Worm (Caenorhabditis elegans) whole organism, L1 larva: ENCODE data around the gene F41G4.13.
A peak's percentile ranks its signal among the peaks of the same experiment; 100 is the strongest.

ENCODE experiments used
- C04F5.9 ChIP-seq: sonication (generic microtip); optimal IDR thresholded peaks from 2 replicates; lab custom pipeline; 2016; ENCODE audit warnings: missing genetic modification characterization, missing compliant biosample characterization
- F16B12.6 ChIP-seq: fragments of 150-350 bp; optimal IDR thresholded peaks from 2 replicates; lab custom pipeline; 2014; ENCODE audit warnings: missing biosample characterization, missing genetic modification characterization
- ama-1 ChIP-seq: fragments of 150-350 bp; optimal IDR thresholded peaks from 2 replicates; lab custom pipeline; 2014
- blmp-1 ChIP-seq: fragments of 150-350 bp; optimal IDR thresholded peaks from 2 replicates; lab custom pipeline; 2014; ENCODE audit warnings: missing biosample characterization, missing genetic modification characterization
- ceh-63 ChIP-seq: fragments of 200-800 bp; sonication (Bioruptor generic); optimal IDR thresholded peaks from 2 replicates; lab custom pipeline; 2018; ENCODE audit warnings: mild to moderate bottlenecking, missing genetic modification characterization, missing compliant biosample characterization
- ceh-8 ChIP-seq: fragments of 200-800 bp; sonication (Bioruptor generic); optimal IDR thresholded peaks from 2 replicates; lab custom pipeline; 2018; ENCODE audit warnings: mild to moderate bottlenecking, missing genetic modification characterization, moderate library complexity, missing compliant biosample characterization
- ceh-82 ChIP-seq, 3 experiments: fragments of 150-350 bp in 1 of 3; sonication (generic microtip) in 2 of 3; optimal IDR thresholded peaks; 2 replicates each; lab custom pipeline; 2014 to 2017; ENCODE audit warnings: missing biosample characterization in 3 of 3, missing genetic modification characterization in 3 of 3
- ces-1 ChIP-seq: fragments of 150-350 bp; optimal IDR thresholded peaks from 2 replicates; lab custom pipeline; 2014; ENCODE audit warnings: missing biosample characterization, missing genetic modification reagents, missing genetic modification characterization
- efl-1 ChIP-seq, 4 experiments: fragments of 150-350 bp; optimal IDR thresholded peaks in 3 of 4; peaks in 1 of 4; 1 replicate in 1 of 4; 2 replicates in 3 of 4; lab custom pipeline; 2014; ENCODE audit warnings: missing biosample characterization in 2 of 4, missing genetic modification characterization in 2 of 4, missing genetic modification reagents in 2 of 4
- efl-3 ChIP-seq: fragments of 200-800 bp; sonication (Bioruptor generic); optimal IDR thresholded peaks from 2 replicates; lab custom pipeline; 2018; ENCODE audit warnings: mild to moderate bottlenecking, missing genetic modification characterization, missing compliant biosample characterization
- egl-13 ChIP-seq: sonication (generic microtip); optimal IDR thresholded peaks from 2 replicates; lab custom pipeline; 2016; ENCODE audit warnings: missing genotype, missing genetic modification reagents, missing genetic modification characterization, missing compliant biosample characterization
- egl-27 ChIP-seq, 2 experiments: fragments of 150-350 bp in 1 of 2; sonication (generic microtip); optimal IDR thresholded peaks; 3 replicates each; lab custom pipeline; 2017 to 2018; ENCODE audit warnings: missing biosample characterization in 2 of 2, missing genetic modification characterization in 2 of 2, missing genetic modification reagents in 2 of 2
- elt-2 ChIP-seq: sonication (generic microtip); optimal IDR thresholded peaks from 2 replicates; lab custom pipeline; 2016; ENCODE audit warnings: missing genetic modification characterization, mild to moderate bottlenecking, inconsistent platforms, missing compliant biosample characterization, missing genetic modification reagents
- fkh-10 ChIP-seq: sonication (generic microtip); optimal IDR thresholded peaks from 2 replicates; lab custom pipeline; 2017; ENCODE audit warnings: missing biosample characterization, missing genetic modification reagents, missing genetic modification characterization
- fkh-4 ChIP-seq: sonication (generic microtip); optimal IDR thresholded peaks from 2 replicates; lab custom pipeline; 2016; ENCODE audit warnings: missing compliant biosample characterization, missing genetic modification characterization, borderline replicate concordance
- fos-1 ChIP-seq: fragments of 150-350 bp; optimal IDR thresholded peaks from 2 replicates; lab custom pipeline; 2014; ENCODE audit warnings: missing biosample characterization, missing genetic modification characterization
- hlh-17 ChIP-seq: fragments of 200-800 bp; sonication (Bioruptor generic); optimal IDR thresholded peaks from 2 replicates; lab custom pipeline; 2018; ENCODE audit warnings: missing genetic modification characterization, mild to moderate bottlenecking, missing compliant biosample characterization, moderate library complexity, borderline replicate concordance
- hpl-2 ChIP-seq: fragments of 150-350 bp; optimal IDR thresholded peaks from 2 replicates; lab custom pipeline; 2014; ENCODE audit warnings: missing biosample characterization, missing genetic modification reagents, missing genetic modification characterization
- lin-14 ChIP-seq: fragments of 200-800 bp; sonication (Bioruptor generic); optimal IDR thresholded peaks from 2 replicates; lab custom pipeline; 2018; ENCODE audit warnings: mild to moderate bottlenecking, missing genetic modification characterization, moderate library complexity, missing compliant biosample characterization
- lin-15B ChIP-seq: fragments of 150-350 bp; sonication (generic microtip); optimal IDR thresholded peaks from 3 replicates; lab custom pipeline; 2014; ENCODE audit warnings: missing biosample characterization, missing genetic modification characterization
- lsy-2 ChIP-seq, 2 experiments: fragments of 150-350 bp; optimal IDR thresholded peaks; 2 replicates each; lab custom pipeline; 2014; ENCODE audit warnings: missing biosample characterization in 2 of 2, missing genetic modification characterization in 2 of 2
- mdl-1 ChIP-seq, 2 experiments: fragments of 150-350 bp; optimal IDR thresholded peaks; 2 replicates each; lab custom pipeline; 2014 to 2017; ENCODE audit warnings: missing biosample characterization in 2 of 2, missing genetic modification characterization in 2 of 2, inconsistent platforms in 1 of 2
- mef-2 ChIP-seq: fragments of 150-350 bp; optimal IDR thresholded peaks from 2 replicates; lab custom pipeline; 2014; ENCODE audit warnings: missing biosample characterization, missing genetic modification characterization
- nhr-12 ChIP-seq: sonication (generic microtip); optimal IDR thresholded peaks from 2 replicates; lab custom pipeline; 2017; ENCODE audit warnings: missing biosample characterization, missing genetic modification characterization
- nhr-20 ChIP-seq: sonication (generic microtip); optimal IDR thresholded peaks from 2 replicates; lab custom pipeline; 2016; ENCODE audit warnings: mild to moderate bottlenecking, missing genetic modification characterization, missing compliant biosample characterization
- nhr-71 ChIP-seq: sonication (generic microtip); optimal IDR thresholded peaks from 2 replicates; lab custom pipeline; 2016; ENCODE audit warnings: mild to moderate bottlenecking, missing genetic modification characterization, moderate library complexity, missing compliant biosample characterization
- nhr-76 ChIP-seq: sonication (generic microtip); optimal IDR thresholded peaks from 2 replicates; lab custom pipeline; 2017; ENCODE audit warnings: missing biosample characterization, missing genetic modification characterization
- nhr-85 ChIP-seq: sonication (generic microtip); peaks from one replicate; lab custom pipeline; 2016; ENCODE audit warnings: missing genetic modification characterization, inconsistent platforms, missing compliant biosample characterization
- pax-3 ChIP-seq: fragments of 200-800 bp; sonication (Bioruptor generic); optimal IDR thresholded peaks from 2 replicates; lab custom pipeline; 2018; ENCODE audit warnings: mild to moderate bottlenecking, missing genetic modification characterization, moderate library complexity, missing compliant biosample characterization
- snu-23 ChIP-seq: sonication (generic microtip); optimal IDR thresholded peaks from 2 replicates; lab custom pipeline; 2016; ENCODE audit warnings: missing genetic modification characterization, missing compliant biosample characterization
- tbx-2 ChIP-seq: sonication (generic microtip); optimal IDR thresholded peaks from 2 replicates; lab custom pipeline; 2016; ENCODE audit warnings: missing genetic modification characterization, missing compliant biosample characterization
- tlp-1 ChIP-seq: fragments of 150-350 bp; optimal IDR thresholded peaks from 2 replicates; lab custom pipeline; 2014; ENCODE audit warnings: missing biosample characterization, missing genetic modification characterization
- unc-30 ChIP-seq: sonication (generic microtip); optimal IDR thresholded peaks from 2 replicates; lab custom pipeline; 2017; ENCODE audit warnings: missing biosample characterization, missing genetic modification characterization
- unc-86 ChIP-seq: sonication (generic microtip); optimal IDR thresholded peaks from 2 replicates; lab custom pipeline; 2016; ENCODE audit warnings: missing genetic modification characterization, missing compliant biosample characterization
- vab-15 ChIP-seq: sonication (generic microtip); optimal IDR thresholded peaks from 2 replicates; lab custom pipeline; 2017; ENCODE audit warnings: missing genotype, mild to moderate bottlenecking, missing genetic modification characterization, missing compliant biosample characterization
- xbp-1 ChIP-seq: sonication (generic microtip); optimal IDR thresholded peaks from 2 replicates; lab custom pipeline; 2016; ENCODE audit warnings: missing genetic modification characterization, missing compliant biosample characterization
- zag-1 ChIP-seq: fragments of 150-350 bp; optimal IDR thresholded peaks from 2 replicates; lab custom pipeline; 2014; ENCODE audit warnings: missing biosample characterization, missing genetic modification characterization

Gene F41G4.13

ce11 chrX:16871355-16871754, 36.8 kb upstream of the F41G4.13 start (continued):
- TF ChIP-seq nhr-12 (tag; lab: Kevin White, UChicago) (no peak), fkh-10 (GFP tag; lab: Kevin White, UChicago) (no peak), egl-27 (tag; optimal IDR thresholded peaks at IDR 0.05; lab: Kevin White, UChicago) (no peak), nhr-20 (peak; percentile 72), mdl-1 (tag; optimal IDR thresholded peaks at IDR 0.05; lab: Kevin White, UChicago) (peak in 1 of 2 experiments; percentile 36), ceh-82 (tag; optimal IDR thresholded peaks at IDR 0.05; lab: Kevin White, UChicago) (no peak), unc-30 (tag; lab: Kevin White, UChicago) (no peak), hpl-2 (GFP tag; lab: Kevin White, UChicago) (no peak), lsy-2 (tag; optimal IDR thresholded peaks at IDR 0.05; lab: Kevin White, UChicago) (no peak), nhr-71 (tag; lab: Kevin White, UChicago) (peak; percentile 66), fkh-4 (tag; lab: Kevin White, UChicago) (no peak), hlh-17 (GFP tag; lab: Kevin White, UChicago) (no peak), egl-13 (tag; lab: Kevin White, UChicago) (no peak)

DNA sequence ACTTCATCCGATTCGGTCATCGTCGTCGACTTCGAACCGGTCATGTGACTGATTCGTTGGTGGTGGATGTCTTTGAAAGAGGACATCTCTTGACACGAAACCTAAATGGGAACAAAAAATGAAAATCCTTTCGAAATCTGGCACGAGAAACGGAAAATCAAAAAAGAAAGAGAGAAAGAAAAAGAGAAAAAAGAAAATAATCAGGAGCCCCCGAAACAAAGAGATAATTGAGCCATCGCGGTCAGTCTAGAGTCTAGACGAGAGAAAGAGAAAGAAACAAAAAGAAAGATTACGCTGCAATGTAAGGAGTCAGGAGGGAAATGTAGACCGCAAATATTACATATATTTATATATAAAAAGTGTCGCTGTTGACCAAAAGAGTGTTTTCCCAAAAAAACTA, 34.3 kb upstream of the F41G4.13 start, which contains the start of gene aakg-2:
aakg-2 (minus strand) TSS at position 101 of the 400 bp plus-strand sequence.
- TF ChIP-seq lin-14 (GFP tag; lab: Kevin White, UChicago) (peak; percentile 37), efl-1 (optimal IDR thresholded peaks at IDR 0.05; lab: Kevin White, UChicago) (no peak), efl-1 (GFP tag; optimal IDR thresholded peaks at IDR 0.05 in 1 of 2; lab: Kevin White, UChicago) (peak in 1 of 2 experiments; percentile 84), efl-3 (no peak)

DNA sequence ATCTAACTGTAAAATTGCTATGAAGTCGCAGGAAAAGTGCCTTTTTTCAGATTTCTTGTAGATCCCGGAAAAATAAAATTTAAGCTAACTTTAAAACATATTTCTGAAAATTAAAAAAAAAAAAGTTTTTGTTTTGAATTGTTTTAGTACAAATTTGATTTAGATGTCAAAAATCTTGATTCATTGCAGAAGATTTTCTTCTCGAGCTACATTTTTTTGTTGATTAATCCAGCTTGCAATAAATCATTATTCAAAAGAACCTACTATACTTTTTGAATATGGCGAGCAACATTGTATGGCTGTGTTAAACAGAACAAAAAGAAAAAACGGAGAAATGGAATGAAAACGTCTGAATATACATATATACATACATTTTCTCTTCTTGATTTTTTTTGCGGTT, 31.1 kb upstream of the F41G4.13 start:
- TF ChIP-seq xbp-1 (tag; lab: Kevin White, UChicago) (no peak), nhr-85 (tag; lab: Kevin White, UChicago) (no peak), blmp-1 (no peak), lin-15B (tag; lab: Kevin White, UChicago) (no peak), ceh-82 (tag; optimal IDR thresholded peaks at IDR 0.05; lab: Kevin White, UChicago) (no peak), F16B12.6 (tag; lab: Kevin White, UChicago) (no peak), C04F5.9 (tag; lab: Kevin White, UChicago) (no peak), nhr-76 (tag; lab: Kevin White, UChicago) (no peak), unc-86 (tag; lab: Kevin White, UChicago) (no peak), mdl-1 (tag; optimal IDR thresholded peaks at IDR 0.05; lab: Kevin White, UChicago) (no peak), vab-15 (no peak), ama-1 (lab: Kevin White, UChicago) (no peak), ceh-8 (GFP tag; lab: Kevin White, UChicago) (no peak), tbx-2 (tag; lab: Kevin White, UChicago) (no peak), zag-1 (tag; lab: Kevin White, UChicago) (no peak), tlp-1 (tag; lab: Kevin White, UChicago) (no peak), snu-23 (GFP tag; lab: Kevin White, UChicago) (no peak), pax-3 (tag; lab: Kevin White, UChicago) (no peak), fos-1 (no peak)
- TF ChIP-seq, all 84 proteins: peak for 0

ce11 chrX:16865016-16865415, 30.4 kb upstream of the F41G4.13 start:
- TF ChIP-seq elt-2 (tag; lab: Kevin White, UChicago) (peak; percentile 0), lin-15B (tag; lab: Kevin White, UChicago) (no peak)

ce11 chrX:16863320-16863719, 28.7 kb upstream of the F41G4.13 start:
- TF ChIP-seq pax-3 (tag; lab: Kevin White, UChicago) (no peak), unc-86 (tag; lab: Kevin White, UChicago) (no peak), mef-2 (no peak), F16B12.6 (tag; lab: Kevin White, UChicago) (no peak), lin-14 (GFP tag; lab: Kevin White, UChicago) (no peak), fkh-4 (tag; lab: Kevin White, UChicago) (no peak), ceh-63 (GFP tag; lab: Kevin White, UChicago) (no peak), ces-1 (no peak)
